Worm (Caenorhabditis elegans) whole organism, early embryonic: ENCODE data around the gene srd-47.

Experiments
- B0310.2 ChIP-seq: sonication (generic microtip); optimal IDR thresholded peaks from 2 replicates; lab custom pipeline; 2016; ENCODE audit warnings: mild to moderate bottlenecking, missing genetic modification characterization, missing compliant biosample characterization
- F13C5.2 ChIP-seq: sonication (generic microtip); optimal IDR thresholded peaks from 2 replicates; lab custom pipeline; 2017; ENCODE audit warnings: mild to moderate bottlenecking, missing genetic modification characterization, inconsistent platforms, missing compliant biosample characterization
- aly-1 ChIP-seq: sonication (generic microtip); optimal IDR thresholded peaks from 2 replicates; lab custom pipeline; 2016; ENCODE audit warnings: missing genetic modification characterization, missing compliant biosample characterization
- ama-1 ChIP-seq: fragments of 150-350 bp; optimal IDR thresholded peaks from 2 replicates; lab custom pipeline; 2014
- ceh-13 ChIP-seq: fragments of 200-800 bp; sonication (Bioruptor generic); optimal IDR thresholded peaks from 2 replicates; lab custom pipeline; 2018; ENCODE audit warnings: mild to moderate bottlenecking, missing genetic modification characterization, missing compliant biosample characterization
- ceh-36 ChIP-seq: sonication (generic microtip); optimal IDR thresholded peaks from 2 replicates; lab custom pipeline; 2016; ENCODE audit warnings: missing genetic modification characterization, inconsistent platforms, missing compliant biosample characterization
- ets-7 ChIP-seq: sonication (generic microtip); optimal IDR thresholded peaks from 2 replicates; lab custom pipeline; 2016; ENCODE audit warnings: missing genotype, missing genetic modification characterization, missing compliant biosample characterization
- flt-1 ChIP-seq: fragments of 200-800 bp; sonication (Bioruptor generic); IDR thresholded peaks from 2 replicates; pipeline ENCODE4 v1.3.6; 2022; ENCODE audit warnings: missing genetic modification characterization, missing compliant biosample characterization
- hmbx-1 ChIP-seq: sonication (generic microtip); optimal IDR thresholded peaks from 2 replicates; lab custom pipeline; 2016; ENCODE audit warnings: mild to moderate bottlenecking, missing genetic modification characterization, missing compliant biosample characterization
- hmg-4 ChIP-seq: fragments of 200-800 bp; sonication (Bioruptor generic); optimal IDR thresholded peaks from 2 replicates; lab custom pipeline; 2018; ENCODE audit warnings: mild to moderate bottlenecking, missing genetic modification characterization, missing compliant biosample characterization
- hnd-1 ChIP-seq: sonication (generic microtip); optimal IDR thresholded peaks from 2 replicates; lab custom pipeline; 2016; ENCODE audit warnings: missing genetic modification characterization, missing compliant biosample characterization
- pes-1 ChIP-seq: fragments of 200-800 bp; sonication (Bioruptor generic); IDR thresholded peaks from 2 replicates; pipeline ENCODE4 v1.3.6; 2022; ENCODE audit warnings: missing genetic modification reagents, missing genetic modification characterization, missing compliant biosample characterization
- scrt-1 ChIP-seq: fragments of 200-800 bp; sonication (Bioruptor generic); IDR thresholded peaks from 2 replicates; pipeline ENCODE4 v1.3.6; 2022; ENCODE audit warnings: missing genetic modification characterization, missing compliant biosample characterization
- sea-1 ChIP-seq: fragments of 200-800 bp; sonication (Bioruptor generic); conservative IDR thresholded peaks from 2 replicates; pipeline ENCODE4 v1.3.6; 2022; ENCODE audit warnings: missing genetic modification characterization, missing compliant biosample characterization
- tbx-11 ChIP-seq: fragments of 200-800 bp; sonication (Bioruptor generic); IDR thresholded peaks from 2 replicates; pipeline ENCODE4 v1.3.6; 2022; ENCODE audit warnings: missing genetic modification characterization, missing compliant biosample characterization
- tbx-37 ChIP-seq: fragments of 200-800 bp; sonication (Bioruptor generic); conservative IDR thresholded peaks from 2 replicates; pipeline ENCODE4 v1.3.6; 2022; ENCODE audit warnings: missing genetic modification reagents, missing genetic modification characterization, missing compliant biosample characterization
- tra-4 ChIP-seq: sonication (generic microtip); optimal IDR thresholded peaks from 2 replicates; lab custom pipeline; 2017; ENCODE audit warnings: missing genetic modification characterization, missing compliant biosample characterization

srd-47 gene

DNA sequence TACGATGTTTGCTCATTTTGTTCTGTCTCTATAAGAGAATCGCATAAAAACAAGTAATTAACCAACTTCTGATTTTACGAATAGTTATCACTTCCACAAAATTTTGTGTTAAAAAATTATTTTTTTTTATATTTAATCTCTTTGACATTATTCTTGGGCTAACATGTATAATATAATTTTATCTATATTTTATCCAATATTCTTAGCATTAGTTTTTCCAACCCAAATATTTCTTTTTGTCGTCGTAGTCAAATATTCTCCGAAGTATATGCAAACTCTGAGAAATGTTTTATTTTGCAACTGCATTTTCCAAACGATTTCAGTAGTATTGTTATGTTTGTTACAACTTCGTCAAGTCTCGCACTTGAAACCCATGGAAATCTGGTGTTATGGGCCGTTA lies at the start of gene srd-47:
Gene srd-47 (plus strand): TSS at position 164 of the 400 bp plus-strand sequence.
- TF ChIP-seq ama-1 (lab: Kevin White, UChicago) (no peak), aly-1 (tag; lab: Kevin White, UChicago) (no peak), pes-1 (no peak), tra-4 (no peak), F13C5.2 (tag; lab: Kevin White, UChicago) (no peak), scrt-1 (GFP tag; lab: Robert Waterston, UW) (no peak)

DNA sequence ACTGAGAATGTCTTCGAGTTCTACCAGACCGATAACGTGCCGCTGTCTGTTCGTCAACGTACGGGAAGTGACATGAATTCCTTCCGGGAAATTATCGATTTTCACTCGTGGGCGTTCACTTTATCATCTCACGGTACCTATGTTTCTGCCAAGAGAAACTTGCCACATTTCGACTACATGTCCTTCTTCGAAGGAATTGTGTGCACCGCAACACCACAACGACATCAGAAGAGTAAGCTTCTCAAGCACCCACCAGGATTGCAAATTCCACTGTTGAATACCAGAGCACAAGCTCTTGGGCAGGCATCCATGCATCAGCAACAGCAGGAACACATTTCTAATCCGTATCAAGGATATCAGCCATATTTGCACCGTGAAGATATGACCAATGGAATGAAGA lies 49.3 kb upstream of the srd-47 start:
- TF ChIP-seq F13C5.2 (tag; lab: Kevin White, UChicago): no peak

DNA sequence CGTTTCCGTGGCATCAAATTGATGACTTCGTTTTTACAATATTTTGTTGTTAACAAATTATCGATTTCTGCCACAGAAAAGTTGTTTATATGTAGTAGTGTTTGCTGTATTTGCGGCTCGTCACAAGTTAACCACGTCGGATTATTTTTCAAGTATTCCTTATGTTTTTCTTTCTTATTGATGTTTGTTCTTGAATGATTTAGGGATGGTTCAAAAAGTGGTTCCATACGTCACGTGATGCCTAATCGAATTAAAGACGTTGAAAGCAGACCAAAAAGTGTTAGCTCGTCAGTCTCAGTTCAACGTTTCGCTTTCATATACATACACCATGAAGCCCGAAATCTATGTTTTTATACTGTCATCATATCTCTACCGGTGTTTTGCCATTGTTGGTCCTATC lies 47.9 kb upstream of the srd-47 start, which contains the start of gene lips-2:
Gene lips-2 (plus strand): TSS at position 301 of the 400 bp plus-strand sequence.
- TF ChIP-seq tra-4 (no peak), F13C5.2 (tag; lab: Kevin White, UChicago) (no peak), tbx-11 (GFP tag; lab: Robert Waterston, UW) (no peak), flt-1 (GFP tag; lab: Robert Waterston, UW) (no peak), pes-1 (no peak), sea-1 (GFP tag; lab: Robert Waterston, UW) (no peak), scrt-1 (GFP tag; lab: Robert Waterston, UW) (no peak), ama-1 (lab: Kevin White, UChicago) (no peak), ceh-13 (GFP tag; lab: Kevin White, UChicago) (no peak), hnd-1 (tag; lab: Kevin White, UChicago) (no peak), B0310.2 (tag; lab: Kevin White, UChicago) (no peak), aly-1 (tag; lab: Kevin White, UChicago) (no peak), hmg-4 (no peak), hmbx-1 (tag; lab: Kevin White, UChicago) (no peak), ets-7 (tag; lab: Kevin White, UChicago) (no peak), tbx-37 (GFP tag; lab: Robert Waterston, UW) (no peak), ceh-36 (tag; lab: Kevin White, UChicago) (no peak)

DNA sequence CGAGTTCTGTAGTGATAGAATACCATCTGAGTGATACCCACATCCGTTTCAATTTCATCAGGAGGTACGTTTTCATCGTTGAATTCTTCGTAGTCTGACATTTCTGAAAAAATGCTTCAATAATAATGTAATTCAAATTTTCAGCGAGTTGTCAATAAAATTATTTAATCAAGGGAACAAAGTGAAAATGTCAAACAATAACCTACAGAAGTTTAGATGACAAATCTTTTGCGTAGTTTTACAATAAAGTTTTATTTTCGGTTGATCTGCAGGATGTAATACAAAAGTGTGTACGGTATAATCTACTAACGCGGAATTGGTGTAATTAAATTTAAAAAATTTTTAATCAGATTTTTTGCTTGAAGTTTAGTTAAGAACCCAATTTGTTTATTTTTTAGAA lies 45.2 kb upstream of the srd-47 start, which contains the start of gene C04B4.5:
Gene C04B4.5 (minus strand): TSS at position 101 of the 400 bp plus-strand sequence.
- TF ChIP-seq flt-1 (GFP tag; lab: Robert Waterston, UW) (no peak), tbx-11 (GFP tag; lab: Robert Waterston, UW) (no peak), sea-1 (GFP tag; lab: Robert Waterston, UW) (no peak), ceh-36 (tag; lab: Kevin White, UChicago) (no peak), hmg-4 (no peak), ceh-13 (GFP tag; lab: Kevin White, UChicago) (no peak), hnd-1 (tag; lab: Kevin White, UChicago) (no peak), pes-1 (no peak), aly-1 (tag; lab: Kevin White, UChicago) (no peak), scrt-1 (GFP tag; lab: Robert Waterston, UW) (no peak), tra-4 (no peak)

DNA sequence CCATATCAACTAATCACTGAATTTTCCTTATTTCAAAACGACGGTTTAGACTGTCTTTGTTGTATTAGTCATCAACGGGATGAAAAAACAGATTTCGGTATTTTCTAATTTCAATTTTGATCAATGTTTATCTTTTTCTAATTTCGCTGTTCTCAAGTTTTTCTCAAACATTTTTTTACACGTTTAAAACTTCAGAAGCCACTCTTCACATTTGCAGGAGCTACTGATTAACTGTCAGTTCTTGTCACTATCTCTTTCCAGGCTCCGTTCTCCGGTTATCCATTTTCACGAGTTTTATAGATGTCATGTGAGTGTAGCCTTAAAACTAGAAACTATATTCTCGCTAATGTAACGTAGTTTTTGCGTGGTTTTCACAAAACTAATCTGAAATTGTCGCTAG lies 42.9 kb upstream of the srd-47 start, which contains the start of gene C04B4.4:
Gene C04B4.4 (plus strand): TSS at position 301 of the 400 bp plus-strand sequence.
- no peak for TF ChIP-seq sea-1 (GFP tag; lab: Robert Waterston, UW)
- TF ChIP-seq scrt-1 (GFP tag; lab: Robert Waterston, UW): no peak
- TF ChIP-seq tbx-11 (GFP tag; lab: Robert Waterston, UW): no peak
- no peak for TF ChIP-seq pes-1
- no peak for TF ChIP-seq flt-1 (GFP tag; lab: Robert Waterston, UW)

ce11 chrX:12294263-12294662 lies 39.2 kb upstream of the srd-47 start, which contains the start of gene W06D11.1:
Gene W06D11.1, plus strand, starts transcription at chrX:12294563.
- TF ChIP-seq ceh-36 (tag; lab: Kevin White, UChicago) (no peak), ceh-13 (GFP tag; lab: Kevin White, UChicago) (no peak), pes-1 (no peak), tbx-37 (GFP tag; lab: Robert Waterston, UW) (no peak), scrt-1 (GFP tag; lab: Robert Waterston, UW) (no peak), ets-7 (tag; lab: Kevin White, UChicago) (no peak), flt-1 (GFP tag; lab: Robert Waterston, UW) (no peak), aly-1 (tag; lab: Kevin White, UChicago) (no peak), sea-1 (GFP tag; lab: Robert Waterston, UW) (no peak), B0310.2 (tag; lab: Kevin White, UChicago) (no peak), hnd-1 (tag; lab: Kevin White, UChicago) (no peak)

DNA sequence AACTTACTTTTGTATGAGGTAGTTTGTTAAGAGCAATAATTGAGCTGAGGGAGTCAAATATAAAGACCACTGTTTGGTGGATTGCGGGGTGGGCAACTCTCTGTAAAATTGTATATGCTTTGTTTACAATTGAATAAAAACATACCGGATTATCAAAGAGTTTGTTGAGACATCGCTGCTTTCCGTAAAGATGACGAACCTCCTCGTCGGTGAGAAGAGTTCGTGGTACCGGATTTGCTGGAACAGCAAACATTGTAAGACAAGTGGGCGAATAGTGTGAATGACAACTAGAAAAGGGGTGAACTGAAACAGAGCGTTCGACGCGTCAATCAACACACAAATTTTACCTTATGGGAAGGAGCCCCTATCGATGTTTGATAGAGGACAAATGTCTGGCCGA lies 37.0 kb upstream of the srd-47 start, which contains the start of gene W06D11.2:
Gene W06D11.2 (minus strand): TSS at position 339 of the 400 bp plus-strand sequence.
- TF ChIP-seq flt-1 (GFP tag; lab: Robert Waterston, UW) (no peak), scrt-1 (GFP tag; lab: Robert Waterston, UW) (no peak), ceh-13 (GFP tag; lab: Kevin White, UChicago) (no peak), hnd-1 (tag; lab: Kevin White, UChicago) (no peak), tra-4 (no peak), ets-7 (tag; lab: Kevin White, UChicago) (no peak), tbx-37 (GFP tag; lab: Robert Waterston, UW) (no peak), pes-1 (no peak), B0310.2 (tag; lab: Kevin White, UChicago) (no peak)

- TF ChIP-seq ceh-36 (tag; lab: Kevin White, UChicago) (no peak), sea-1 (GFP tag; lab: Robert Waterston, UW) (no peak), ceh-13 (GFP tag; lab: Kevin White, UChicago) (no peak), tra-4 (no peak), ets-7 (tag; lab: Kevin White, UChicago) (no peak), hnd-1 (tag; lab: Kevin White, UChicago) (no peak), tbx-11 (GFP tag; lab: Robert Waterston, UW) (no peak), aly-1 (tag; lab: Kevin White, UChicago) (no peak), hmbx-1 (tag; lab: Kevin White, UChicago) (no peak), B0310.2 (tag; lab: Kevin White, UChicago) (no peak)
Observed at ce11 chrX:12298324-12298723, 35.1 kb upstream of the srd-47 start, which contains the start of gene W06D11.3. Gene W06D11.3, plus strand, starts transcription at chrX:12298683.
